Worm (Caenorhabditis elegans) whole organism, L4 larva: ENCODE measurements around the gene hpo-29.

Experiments
- ces-1 ChIP-seq: fragments of 150-350 bp; sonication (generic microtip); optimal IDR thresholded peaks from 4 replicates; lab custom pipeline; 2014; ENCODE audit warnings: missing biosample characterization, missing genetic modification reagents, missing genetic modification characterization
- fos-1 ChIP-seq: fragments of 150-350 bp; optimal IDR thresholded peaks from 2 replicates; lab custom pipeline; 2014; ENCODE audit warnings: missing biosample characterization, missing genetic modification characterization

ce11 chrIII:207023-207422 is 28.6 kb upstream of the hpo-29 start, which contains the start of gene W10C4.1:
- TF ChIP-seq ces-1 (GFP tag; lab: Kevin White, UChicago) (no peak), fos-1 (tag; lab: Kevin White, UChicago) (no peak)
